Worm (Caenorhabditis elegans): ENCODE data around the gene his-39.

The his-39 gene

ce11 chrV:8500348-8500747 lies 36.0 kb upstream of the his-39 start (continued):
- TF ChIP-seq ztf-4 (tag; optimal IDR thresholded peaks at IDR 0.05): peak; percentile 90
- peak; percentile 56 for TF ChIP-seq mml-1 (tag; optimal IDR thresholded peaks at IDR 0.05)
- peak; percentile 70 for TF ChIP-seq elt-2 (tag; optimal IDR thresholded peaks at IDR 0.05)
- peak; percentile 55 for TF ChIP-seq unc-39 (tag; optimal IDR thresholded peaks at IDR 0.05)
- TF ChIP-seq nfya-1 (tag; optimal IDR thresholded peaks at IDR 0.05; ENCODE audit: insufficient read depth): peak; percentile 76
- TF ChIP-seq lin-15B (tag; optimal IDR thresholded peaks at IDR 0.05): peak; percentile 7
- peak; percentile 83 for TF ChIP-seq sea-2 (GFP tag; optimal IDR thresholded peaks at IDR 0.05)
- peak; percentile 91 for TF ChIP-seq ceh-82 (tag; optimal IDR thresholded peaks at IDR 0.05)
- TF ChIP-seq ztf-11 (tag; optimal IDR thresholded peaks at IDR 0.05): peak; percentile 20
- TF ChIP-seq lin-39 (tag; optimal IDR thresholded peaks at IDR 0.05): peak; percentile 26
- peak; percentile 100 for TF ChIP-seq snpc-4 (tag; optimal IDR thresholded peaks at IDR 0.05)
- TF ChIP-seq elt-1 (tag; optimal IDR thresholded peaks at IDR 0.05): no peak
- peak; percentile 68 for TF ChIP-seq nhr-25 (tag; optimal IDR thresholded peaks at IDR 0.05)
- TF ChIP-seq pqm-1 (tag; optimal IDR thresholded peaks at IDR 0.05): peak; percentile 15

DNA sequence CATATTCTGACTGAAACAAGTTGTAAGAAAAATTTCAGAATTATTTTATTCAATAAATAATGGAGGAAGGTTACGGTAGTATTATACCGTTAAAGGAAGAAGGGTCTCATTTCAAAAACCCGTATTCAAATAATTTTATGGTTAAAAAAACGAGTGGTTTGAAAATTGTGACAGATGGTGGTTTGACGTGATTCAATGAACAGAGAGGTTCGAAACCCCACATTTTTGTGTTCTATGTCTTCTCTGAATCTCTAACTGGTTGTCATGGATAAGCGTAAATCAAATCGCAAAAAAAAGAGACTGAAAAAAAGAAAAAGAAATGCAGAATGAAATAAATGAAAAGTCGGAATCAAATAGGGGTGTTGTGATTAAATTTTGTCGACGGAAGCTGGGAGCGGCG lies 29.0 kb upstream of the his-39 start, which contains the start of gene ZK994.6:
Gene ZK994.6 (minus strand): TSS at position 101 of the 400 bp plus-strand sequence.
- no peak for TF ChIP-seq ceh-82 (tag; optimal IDR thresholded peaks at IDR 0.05)
- no peak for TF ChIP-seq fkh-10 (GFP tag; optimal IDR thresholded peaks at IDR 0.05)
- no peak for TF ChIP-seq ztf-4 (tag; optimal IDR thresholded peaks at IDR 0.05)
- TF ChIP-seq hmg-11 (tag; optimal IDR thresholded peaks at IDR 0.05): no peak
- TF ChIP-seq nhr-25 (tag; optimal IDR thresholded peaks at IDR 0.05): no peak
- TF ChIP-seq sea-2 (GFP tag; optimal IDR thresholded peaks at IDR 0.05): no peak
- TF ChIP-seq mml-1 (tag; optimal IDR thresholded peaks at IDR 0.05): no peak
- no peak for TF ChIP-seq daf-12 (tag; optimal IDR thresholded peaks at IDR 0.05)
- TF ChIP-seq lsy-12 (tag; optimal IDR thresholded peaks at IDR 0.05): no peak

- TF ChIP-seq fos-1 (tag; optimal IDR thresholded peaks at IDR 0.05) (no peak), ama-1 (optimal IDR thresholded peaks at IDR 0.05) (no peak), elt-3 (tag; optimal IDR thresholded peaks at IDR 0.05) (no peak), ztf-11 (tag; optimal IDR thresholded peaks at IDR 0.05) (no peak), mml-1 (tag; optimal IDR thresholded peaks at IDR 0.05) (no peak), pha-4 (tag; optimal IDR thresholded peaks at IDR 0.05) (no peak)
These were observed 23.0 kb upstream of the his-39 start, which contains the start of gene F45F2.9 for ce11 chrV:8513361-8513760. Gene F45F2.9, minus strand, starts transcription at chrV:8513461.

ce11 chrV:8516426-8516825 lies 19.9 kb upstream of the his-39 start:
- TF ChIP-seq ztf-11 (tag; optimal IDR thresholded peaks at IDR 0.05): no peak
- TF ChIP-seq mdl-1 (tag; optimal IDR thresholded peaks at IDR 0.05): no peak
- TF ChIP-seq nhr-77 (tag; optimal IDR thresholded peaks at IDR 0.05): no peak
- no peak for TF ChIP-seq egl-27 (tag; optimal IDR thresholded peaks at IDR 0.05)
- TF ChIP-seq elt-3 (tag; optimal IDR thresholded peaks at IDR 0.05): no peak
- no peak for TF ChIP-seq jun-1 (tag; optimal IDR thresholded peaks at IDR 0.05)
- no peak for TF ChIP-seq nhr-43 (tag; optimal IDR thresholded peaks at IDR 0.05; ENCODE audit: poor library complexity, severe bottlenecking)
- TF ChIP-seq nhr-12 (tag; optimal IDR thresholded peaks at IDR 0.05): no peak
- TF ChIP-seq pqm-1 (tag; optimal IDR thresholded peaks at IDR 0.05): no peak
- TF ChIP-seq fkh-10 (GFP tag; optimal IDR thresholded peaks at IDR 0.05): no peak

DNA sequence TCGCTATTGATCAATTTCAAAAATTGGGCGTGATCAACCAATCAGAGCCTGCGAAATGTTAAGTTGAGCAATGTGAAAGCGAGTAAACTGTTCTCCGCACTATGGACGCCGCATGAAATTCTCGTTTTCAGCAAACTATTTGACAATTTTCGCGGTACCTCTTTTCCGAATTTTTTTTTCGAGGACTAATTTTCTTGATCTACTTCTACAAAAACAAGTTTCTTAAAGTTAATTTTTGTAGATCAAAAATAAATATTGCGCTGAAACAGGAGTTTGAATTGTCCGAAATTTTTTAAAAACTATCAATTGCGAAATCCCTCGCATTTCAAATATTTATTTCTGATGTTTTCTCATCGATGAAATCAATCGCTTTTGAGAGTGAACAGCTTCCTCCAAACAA lies 18.6 kb upstream of the his-39 start:
- TF ChIP-seq ceh-9 (tag; optimal IDR thresholded peaks at IDR 0.05) (no peak), fkh-10 (GFP tag; optimal IDR thresholded peaks at IDR 0.05) (no peak), egl-5 (tag; optimal IDR thresholded peaks at IDR 0.05) (no peak), mdl-1 (tag; optimal IDR thresholded peaks at IDR 0.05) (no peak), eor-1 (tag; optimal IDR thresholded peaks at IDR 0.05) (no peak), nfya-1 (tag; optimal IDR thresholded peaks at IDR 0.05; ENCODE audit: insufficient read depth) (no peak), pqm-1 (tag; optimal IDR thresholded peaks at IDR 0.05) (no peak), elt-3 (tag; optimal IDR thresholded peaks at IDR 0.05) (no peak), ceh-82 (tag; optimal IDR thresholded peaks at IDR 0.05) (no peak), nhr-76 (tag; optimal IDR thresholded peaks at IDR 0.05) (no peak), nhr-12 (tag; optimal IDR thresholded peaks at IDR 0.05) (no peak), nhr-67 (tag; optimal IDR thresholded peaks at IDR 0.05) (no peak), ztf-4 (tag; optimal IDR thresholded peaks at IDR 0.05) (no peak), mml-1 (tag; optimal IDR thresholded peaks at IDR 0.05) (no peak), nhr-43 (tag; optimal IDR thresholded peaks at IDR 0.05; ENCODE audit: poor library complexity, severe bottlenecking) (no peak)

Data from whole organism, L3 larva.